Worm (Caenorhabditis elegans): Measurements from ENCODE around the gene lbp-3.

- no peak for TF ChIP-seq ztf-25 (GFP tag; IDR thresholded peaks at IDR 0.05)
- TF ChIP-seq sdz-38 (tag; optimal IDR thresholded peaks at IDR 0.05) = no peak
- TF ChIP-seq Y53G8AR.9 (GFP tag; conservative IDR thresholded peaks at IDR 0.05) = no peak
- no peak for TF ChIP-seq F49E8.2 (tag; optimal IDR thresholded peaks at IDR 0.05; ENCODE audit: insufficient read depth)
- no peak for TF ChIP-seq nhr-120 (GFP tag; IDR thresholded peaks at IDR 0.05)
- no peak for TF ChIP-seq zfh-2 (GFP tag; conservative IDR thresholded peaks at IDR 0.05)
- no peak for TF ChIP-seq C06A6.2 (GFP tag; conservative IDR thresholded peaks at IDR 0.05)
- no peak for TF ChIP-seq F39B2.1 (GFP tag; IDR thresholded peaks at IDR 0.05)
- no peak for TF ChIP-seq ama-1 (optimal IDR thresholded peaks at IDR 0.05)
- no peak for TF ChIP-seq ama-1 (GFP tag; optimal IDR thresholded peaks at IDR 0.05)
- TF ChIP-seq lsl-1 (GFP tag; optimal IDR thresholded peaks at IDR 0.05) = no peak
- TF ChIP-seq ceh-91 (GFP tag; IDR thresholded peaks at IDR 0.05) = no peak
- TF ChIP-seq F10E7.11 (tag; optimal IDR thresholded peaks at IDR 0.05) = no peak
- no peak for TF ChIP-seq rec-8 (tag; optimal IDR thresholded peaks at IDR 0.05)
- TF ChIP-seq nhr-90 (tag; optimal IDR thresholded peaks at IDR 0.05) = no peak
Measured at ce11 chrX:3272580-3272979, 15.4 kb downstream of the lbp-3 start, which contains the start of gene K09C4.7.

Data from whole organism, young adult.